Worm (Caenorhabditis elegans): ENCODE measurements around the gene T27A1.3.
A peak's percentile ranks its signal among the peaks of the same experiment; 100 is the strongest.

T27A1.3 gene

ce11 chrII:512630-513029 is 22.7 kb upstream of the T27A1.3 start:
- TF ChIP-seq mml-1 (tag; optimal IDR thresholded peaks at IDR 0.05) (no peak), ztf-11 (tag; optimal IDR thresholded peaks at IDR 0.05) (no peak), pha-4 (tag; optimal IDR thresholded peaks at IDR 0.05) (no peak), jun-1 (tag; optimal IDR thresholded peaks at IDR 0.05) (no peak), egl-5 (tag; optimal IDR thresholded peaks at IDR 0.05) (no peak), ceh-82 (tag; optimal IDR thresholded peaks at IDR 0.05) (no peak), daf-12 (tag; optimal IDR thresholded peaks at IDR 0.05) (no peak), eor-1 (tag; optimal IDR thresholded peaks at IDR 0.05) (no peak), nhr-76 (tag; optimal IDR thresholded peaks at IDR 0.05) (no peak), sea-2 (GFP tag; optimal IDR thresholded peaks at IDR 0.05) (no peak), elt-1 (tag; optimal IDR thresholded peaks at IDR 0.05) (peak; percentile 53), lin-15B (tag; optimal IDR thresholded peaks at IDR 0.05) (no peak), aly-2 (tag; optimal IDR thresholded peaks at IDR 0.05) (no peak), nhr-12 (tag; optimal IDR thresholded peaks at IDR 0.05) (no peak), lin-39 (tag; optimal IDR thresholded peaks at IDR 0.05) (peak; percentile 4), ceh-28 (tag; optimal IDR thresholded peaks at IDR 0.05) (no peak)

ce11 chrII:515765-516164 is 19.6 kb upstream of the T27A1.3 start, which contains the start of gene mab-9:
Gene mab-9, plus strand, starts transcription at chrII:516024.
- TF ChIP-seq nfya-1 (tag; optimal IDR thresholded peaks at IDR 0.05; ENCODE audit: insufficient read depth): peak; percentile 94
- no peak for TF ChIP-seq ceh-9 (tag; optimal IDR thresholded peaks at IDR 0.05)

- TF ChIP-seq elt-2 (tag; optimal IDR thresholded peaks at IDR 0.05): peak; percentile 83
- no peak for TF ChIP-seq fos-1 (tag; optimal IDR thresholded peaks at IDR 0.05)
- peak; percentile 82 for TF ChIP-seq pqm-1 (tag; optimal IDR thresholded peaks at IDR 0.05)
- TF ChIP-seq nhr-67 (tag; optimal IDR thresholded peaks at IDR 0.05): no peak
- TF ChIP-seq pha-4 (tag; optimal IDR thresholded peaks at IDR 0.05): peak; percentile 7
Measured at ce11 chrII:521720-522119, 13.6 kb upstream of the T27A1.3 start.

DNA sequence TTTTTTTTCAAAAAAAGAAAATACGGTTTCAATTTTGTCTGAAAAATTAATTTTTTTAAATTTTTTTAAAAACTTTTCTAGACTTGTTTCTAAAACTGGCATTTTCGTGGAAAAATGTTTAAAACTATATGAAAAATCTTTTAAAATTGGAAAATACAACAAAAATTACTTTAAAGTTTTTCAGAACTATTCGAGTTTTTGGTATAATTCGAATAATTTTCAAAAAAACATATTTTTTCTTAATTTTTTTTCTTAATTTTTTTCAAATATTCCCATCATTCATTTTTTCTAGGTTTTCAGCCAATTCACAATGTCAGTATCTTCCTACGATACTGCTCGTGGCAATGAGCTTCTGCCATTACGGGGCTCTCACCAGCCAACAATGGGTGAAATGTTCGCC is 13.0 kb upstream of the T27A1.3 start, which contains the start of gene slc-36.2:
Gene slc-36.2, plus strand, starts transcription at position 301 of the 400 bp plus-strand sequence.
- TF ChIP-seq nhr-77 (tag; optimal IDR thresholded peaks at IDR 0.05) (no peak), jun-1 (tag; optimal IDR thresholded peaks at IDR 0.05) (no peak), R02D3.7 (tag; optimal IDR thresholded peaks at IDR 0.05) (no peak), unc-62 (GFP tag; optimal IDR thresholded peaks at IDR 0.05) (no peak), hmg-11 (tag; optimal IDR thresholded peaks at IDR 0.05) (no peak), nfya-1 (tag; optimal IDR thresholded peaks at IDR 0.05; ENCODE audit: insufficient read depth) (no peak), zag-1 (tag; optimal IDR thresholded peaks at IDR 0.05) (no peak), elt-2 (tag; optimal IDR thresholded peaks at IDR 0.05) (no peak), fkh-2 (tag; optimal IDR thresholded peaks at IDR 0.05) (no peak), skn-1 (tag; optimal IDR thresholded peaks at IDR 0.05) (no peak), nhr-43 (tag; optimal IDR thresholded peaks at IDR 0.05; ENCODE audit: poor library complexity, severe bottlenecking) (no peak), ztf-11 (tag; optimal IDR thresholded peaks at IDR 0.05) (no peak), sea-2 (GFP tag; optimal IDR thresholded peaks at IDR 0.05) (no peak), mdl-1 (tag; optimal IDR thresholded peaks at IDR 0.05) (no peak), ama-1 (optimal IDR thresholded peaks at IDR 0.05) (no peak), fos-1 (tag; optimal IDR thresholded peaks at IDR 0.05) (no peak), pha-4 (tag; optimal IDR thresholded peaks at IDR 0.05) (no peak)

DNA sequence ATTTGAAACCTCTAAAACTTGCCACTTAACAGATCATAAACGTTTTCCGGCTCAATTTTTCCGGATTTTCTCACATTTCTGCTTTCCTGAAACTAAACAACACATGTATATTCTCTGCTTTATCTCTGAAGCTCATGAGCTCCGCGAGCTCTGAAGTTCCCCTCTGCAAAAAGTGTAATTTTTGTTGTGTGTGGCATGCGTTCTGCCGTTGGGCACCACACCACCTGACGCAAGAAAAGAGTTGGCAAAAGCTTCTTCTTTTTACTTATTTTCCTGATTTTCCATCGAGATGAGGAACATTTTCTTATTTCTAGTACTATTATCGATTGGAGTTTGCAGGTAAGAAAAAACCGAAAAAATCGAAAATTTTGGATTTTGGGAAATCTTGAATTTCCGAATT is 9.0 kb upstream of the T27A1.3 start, which contains the start of gene lgc-34:
Gene lgc-34, plus strand, starts transcription at position 200 of the 400 bp plus-strand sequence.
- TF ChIP-seq ztf-4 (tag; optimal IDR thresholded peaks at IDR 0.05) (no peak), ZK546.5 (tag; optimal IDR thresholded peaks at IDR 0.05) (no peak), snpc-4 (tag; optimal IDR thresholded peaks at IDR 0.05) (no peak), fkh-2 (tag; optimal IDR thresholded peaks at IDR 0.05) (no peak), skn-1 (tag; optimal IDR thresholded peaks at IDR 0.05) (no peak), lin-15B (tag; optimal IDR thresholded peaks at IDR 0.05) (no peak), R02D3.7 (tag; optimal IDR thresholded peaks at IDR 0.05) (no peak), elt-2 (tag; optimal IDR thresholded peaks at IDR 0.05) (no peak)

Data from whole organism, L3 larva.